Fruit fly (Drosophila melanogaster) whole organism, embryonic: ENCODE data around the gene CenB1A.

Experiments used
- Aef1 ChIP-seq: fragments of 200-800 bp; sonication (Bioruptor generic); IDR thresholded peaks from 3 replicates; pipeline ENCODE4 v1.3.6; 2022; ENCODE audit warnings: missing biosample characterization, missing genetic modification characterization
- Asciz ChIP-seq: fragments of 200-800 bp; sonication (Bioruptor generic); optimal IDR thresholded peaks from 2 replicates; lab custom pipeline; 2017; ENCODE audit warnings: missing biosample characterization, mild to moderate bottlenecking, missing genetic modification characterization, missing genetic modification reagents
- Blimp-1 ChIP-seq: fragments of 200-800 bp; sonication (Bioruptor generic); optimal IDR thresholded peaks from 3 replicates; lab custom pipeline; 2018; ENCODE audit warnings: missing biosample characterization, missing genetic modification characterization, mild to moderate bottlenecking, moderate library complexity, missing genetic modification reagents
- CG10321 ChIP-seq: fragments of 200-800 bp; sonication (Bioruptor generic); IDR thresholded peaks from 2 replicates; pipeline ENCODE4 v1.3.6; 2022; ENCODE audit warnings: missing biosample characterization, missing genetic modification characterization
- CG11456 ChIP-seq: fragments of 200-800 bp; sonication (Bioruptor generic); IDR thresholded peaks from 3 replicates; pipeline ENCODE4 v1.3.6; 2022; ENCODE audit warnings: missing biosample characterization, missing genetic modification characterization
- CG13775 ChIP-seq: fragments of 200-800 bp; sonication (Bioruptor generic); optimal IDR thresholded peaks from 3 replicates; lab custom pipeline; 2017; ENCODE audit warnings: missing biosample characterization, mild to moderate bottlenecking, missing genetic modification characterization
- CG15073 ChIP-seq: fragments of 200-800 bp; sonication (Bioruptor generic); optimal IDR thresholded peaks from 2 replicates; lab custom pipeline; 2016; ENCODE audit warnings: missing biosample characterization, missing genetic modification characterization
- CG18599 ChIP-seq: fragments of 200-800 bp; sonication (Bioruptor generic); optimal IDR thresholded peaks from 3 replicates; lab custom pipeline; 2017; ENCODE audit warnings: missing biosample characterization, missing genetic modification characterization, mild to moderate bottlenecking, moderate library complexity, missing genetic modification reagents
- CG31388 ChIP-seq: fragments of 200-800 bp; sonication (Bioruptor generic); optimal IDR thresholded peaks from 2 replicates; lab custom pipeline; 2016; ENCODE audit warnings: missing biosample characterization, missing genetic modification characterization
- CG32532 ChIP-seq: fragments of 200-800 bp; sonication (Bioruptor generic); IDR thresholded peaks from 2 replicates; pipeline ENCODE4 v1.3.6; 2022; ENCODE audit warnings: missing biosample characterization, missing genetic modification characterization
- CG4707 ChIP-seq: fragments of 200-800 bp; sonication (Bioruptor generic); optimal IDR thresholded peaks from 2 replicates; lab custom pipeline; 2018; ENCODE audit warnings: missing biosample characterization, mild to moderate bottlenecking, missing genetic modification characterization, moderate library complexity
- CG5953 ChIP-seq: fragments of 200-800 bp; sonication (Bioruptor generic); IDR thresholded peaks from 2 replicates; pipeline ENCODE4 v1.3.6; 2022; ENCODE audit warnings: missing biosample characterization, missing genetic modification characterization
- CG6765 ChIP-seq: fragments of 200-800 bp; sonication (Bioruptor generic); optimal IDR thresholded peaks from 3 replicates; lab custom pipeline; 2017; ENCODE audit warnings: missing biosample characterization, mild to moderate bottlenecking, missing genetic modification characterization
- CG7987 ChIP-seq: fragments of 200-800 bp; sonication (Bioruptor generic); optimal IDR thresholded peaks from 2 replicates; lab custom pipeline; 2018; ENCODE audit warnings: missing biosample characterization, mild to moderate bottlenecking, missing genetic modification characterization, moderate library complexity
- CG8478 ChIP-seq: fragments of >200 bp; optimal IDR thresholded peaks from 2 replicates; lab custom pipeline; 2018
- CkIIα-i1 ChIP-seq: fragments of 200-800 bp; sonication (Bioruptor generic); IDR thresholded peaks from 2 replicates; pipeline ENCODE4 v1.3.6; 2022; ENCODE audit warnings: missing biosample characterization, missing genetic modification characterization
- CrebB ChIP-seq: fragments of 200-800 bp; sonication (Bioruptor generic); optimal IDR thresholded peaks from 3 replicates; lab custom pipeline; 2018; ENCODE audit warnings: missing biosample characterization, mild to moderate bottlenecking, missing genetic modification characterization
- Ets65A ChIP-seq: fragments of 200-800 bp; sonication (Bioruptor generic); peaks from one replicate; lab custom pipeline; 2016; ENCODE audit warnings: missing biosample characterization, missing genetic modification characterization
- Ets97D ChIP-seq: fragments of 200-800 bp; sonication (Bioruptor generic); optimal IDR thresholded peaks from 3 replicates; lab custom pipeline; 2016; ENCODE audit warnings: missing biosample characterization, missing genetic modification characterization
- Hr51 ChIP-seq, 2 experiments: fragments of 200-800 bp; sonication (Bioruptor generic); optimal IDR thresholded peaks; 2 replicates in 1 of 2; 3 replicates in 1 of 2; lab custom pipeline; 2016 to 2018; ENCODE audit warnings: missing biosample characterization in 2 of 2, missing genetic modification characterization in 2 of 2, mild to moderate bottlenecking in 1 of 2, moderate library complexity in 1 of 2
- Jarid2 ChIP-seq: fragments of 200-800 bp; sonication (Bioruptor generic); optimal IDR thresholded peaks from 3 replicates; lab custom pipeline; 2017; ENCODE audit warnings: mild to moderate bottlenecking, missing biosample characterization, missing genetic modification reagents, missing genetic modification characterization
- Nf-YB ChIP-seq: fragments of 200-800 bp; sonication (Bioruptor generic); optimal IDR thresholded peaks from 3 replicates; lab custom pipeline; 2019; ENCODE audit warnings: missing biosample characterization, mild to moderate bottlenecking, missing genetic modification characterization, moderate library complexity
- Sox100B ChIP-seq: fragments of 200-800 bp; sonication (Bioruptor generic); optimal IDR thresholded peaks from 3 replicates; lab custom pipeline; 2018; ENCODE audit warnings: missing biosample characterization, mild to moderate bottlenecking, missing genetic modification characterization
- Usf ChIP-seq: fragments of 200-800 bp; sonication (Bioruptor generic); optimal IDR thresholded peaks from 2 replicates; lab custom pipeline; 2017; ENCODE audit warnings: missing genotype, missing biosample characterization, missing genetic modification characterization
- Vsx1 ChIP-seq: fragments of 200-800 bp; sonication (Bioruptor generic); optimal IDR thresholded peaks from 2 replicates; lab custom pipeline; 2017; ENCODE audit warnings: missing biosample characterization, mild to moderate bottlenecking, missing genetic modification characterization, missing genetic modification reagents
- abd-A ChIP-seq: fragments of 200-800 bp; sonication (Bioruptor generic); optimal IDR thresholded peaks from 3 replicates; lab custom pipeline; 2019; ENCODE audit warnings: missing biosample characterization, mild to moderate bottlenecking, missing genetic modification characterization, moderate library complexity
- bowl ChIP-seq: fragments of 200-800 bp; sonication (Bioruptor generic); IDR thresholded peaks from 2 replicates; pipeline ENCODE4 v1.3.6; 2022; ENCODE audit warnings: missing biosample characterization, missing genetic modification characterization
- ci ChIP-seq: fragments of 200-800 bp; sonication (Bioruptor generic); IDR thresholded peaks from 3 replicates; pipeline ENCODE4 v1.3.6; 2022; ENCODE audit warnings: missing biosample characterization, missing genetic modification characterization
- dati ChIP-seq: fragments of 200-800 bp; sonication (Bioruptor generic); IDR thresholded peaks from 2 replicates; pipeline ENCODE4 v1.3.6; 2022; ENCODE audit warnings: missing biosample characterization, missing genetic modification characterization
- fd102C ChIP-seq: fragments of 200-800 bp; sonication (Bioruptor generic); optimal IDR thresholded peaks from 2 replicates; lab custom pipeline; 2018; ENCODE audit warnings: missing biosample characterization, mild to moderate bottlenecking, missing genetic modification characterization, moderate library complexity
- h ChIP-seq: fragments of >200 bp; optimal IDR thresholded peaks from 2 replicates; lab custom pipeline; 2017
- hth ChIP-seq: fragments of >200 bp; optimal IDR thresholded peaks from 2 replicates; lab custom pipeline; 2017; ENCODE audit warnings: inconsistent platforms
- jigr1 ChIP-seq: fragments of 200-800 bp; sonication (Bioruptor generic); IDR thresholded peaks from 3 replicates; pipeline ENCODE4 v1.3.6; 2022; ENCODE audit warnings: missing biosample characterization, missing genetic modification characterization
- lab ChIP-seq: fragments of 200-800 bp; sonication (Bioruptor generic); optimal IDR thresholded peaks from 3 replicates; lab custom pipeline; 2017; ENCODE audit warnings: missing biosample characterization, missing genetic modification characterization, mild to moderate bottlenecking, moderate library complexity, missing genetic modification reagents
- lilli ChIP-seq: fragments of 200-800 bp; sonication (Bioruptor generic); optimal IDR thresholded peaks from 3 replicates; lab custom pipeline; 2016; ENCODE audit warnings: missing biosample characterization, missing genetic modification characterization
- lov ChIP-seq, 2 experiments: fragments of 200-800 bp in 1 of 2; fragments of >200 bp in 1 of 2; sonication (Bioruptor generic) in 1 of 2; IDR thresholded peaks in 1 of 2; optimal IDR thresholded peaks in 1 of 2; 2 replicates in 1 of 2; 3 replicates in 1 of 2; pipeline versions ENCODE4 v1.3.6 to Lab custom; 2017 to 2022; ENCODE audit warnings: missing biosample characterization in 1 of 2, missing genetic modification characterization in 1 of 2
- org-1 ChIP-seq: fragments of 200-800 bp; sonication (Bioruptor generic); optimal IDR thresholded peaks from 2 replicates; lab custom pipeline; 2017; ENCODE audit warnings: missing biosample characterization, missing genetic modification characterization
- phol ChIP-seq: fragments of 200-800 bp; sonication (Bioruptor generic); optimal IDR thresholded peaks from 3 replicates; lab custom pipeline; 2018; ENCODE audit warnings: missing biosample characterization, mild to moderate bottlenecking, missing genetic modification characterization, moderate library complexity
- pzg ChIP-seq: fragments of 200-800 bp; sonication (Bioruptor generic); optimal IDR thresholded peaks from 3 replicates; lab custom pipeline; 2018; ENCODE audit warnings: missing biosample characterization, mild to moderate bottlenecking, missing genetic modification characterization, moderate library complexity
- rib ChIP-seq: fragments of 200-800 bp; sonication (Bioruptor generic); IDR thresholded peaks from 2 replicates; pipeline ENCODE4 v1.3.6; 2022; ENCODE audit warnings: missing biosample characterization, missing genetic modification characterization
- ro ChIP-seq: fragments of 200-800 bp; sonication (Bioruptor generic); IDR thresholded peaks from 2 replicates; pipeline ENCODE4 v1.3.6; 2022; ENCODE audit warnings: missing biosample characterization, missing genetic modification characterization
- row ChIP-seq: fragments of 200-800 bp; sonication (Bioruptor generic); IDR thresholded peaks from 3 replicates; pipeline ENCODE4 v1.3.6; 2022; ENCODE audit warnings: missing biosample characterization, missing genetic modification characterization
- scrt ChIP-seq: fragments of 200-800 bp; sonication (Bioruptor generic); optimal IDR thresholded peaks from 2 replicates; lab custom pipeline; 2018; ENCODE audit warnings: missing biosample characterization, mild to moderate bottlenecking, missing genetic modification characterization, moderate library complexity
- sd ChIP-seq: fragments of 200-800 bp; sonication (Bioruptor generic); optimal IDR thresholded peaks from 3 replicates; lab custom pipeline; 2018; ENCODE audit warnings: missing biosample characterization, mild to moderate bottlenecking, missing genetic modification characterization, moderate library complexity
- slbo ChIP-seq: fragments of 200-800 bp; sonication (Bioruptor generic); IDR thresholded peaks from 2 replicates; pipeline ENCODE4 v1.3.6; 2022; ENCODE audit warnings: missing biosample characterization, missing genetic modification characterization
- stc ChIP-seq: fragments of 200-800 bp; sonication (Bioruptor generic); IDR thresholded peaks from 2 replicates; pipeline ENCODE4 v1.3.6; 2022; ENCODE audit warnings: missing biosample characterization, missing genetic modification characterization

The CenB1A gene

dm6 chr3R:23074480-23074879 lies 43.7 kb upstream of the CenB1A start:
- TF ChIP-seq CG10321 (GFP tag; lab: Robert Waterston, UW), result peak; percentile 67
- TF ChIP-seq Usf, result no peak
- no peak for TF ChIP-seq fd102C (GFP tag; lab: Kevin White, UChicago)
- TF ChIP-seq CG11456 (GFP tag; lab: Robert Waterston, UW), result no peak
- no peak for TF ChIP-seq Asciz
- no peak for TF ChIP-seq CG7987 (GFP tag; lab: Kevin White, UChicago)
- TF ChIP-seq bowl (GFP tag; lab: Robert Waterston, UW), result no peak
- TF ChIP-seq CG4707 (GFP tag; lab: Kevin White, UChicago), result no peak
- peak; percentile 77 for TF ChIP-seq Blimp-1
- TF ChIP-seq, all 482 proteins: peak for 2

- TF ChIP-seq lilli (GFP tag; lab: Kevin White, UChicago), result no peak
- 0 out of 3 replicates have a peak, but pooled peaks have one; percentile 22 for TF ChIP-seq row (GFP tag; lab: Robert Waterston, UW)
- peak; percentile 90 for TF ChIP-seq Ets65A (GFP tag; lab: Kevin White, UChicago)
- TF ChIP-seq, all 482 proteins: peak for 2
Observed at dm6 chr3R:23081265-23081664, 36.9 kb upstream of the CenB1A start.

- TF ChIP-seq abd-A (tag; lab: Kevin White, UChicago) (peak; percentile 95), Ets65A (GFP tag; lab: Kevin White, UChicago) (peak; percentile 43), lov (optimal IDR thresholded peaks at IDR 0.05; lab: Kevin White, UChicago) (no peak), lov (GFP tag; IDR thresholded peaks at IDR 0.05; lab: Robert Waterston, UW) (0 out of 3 replicates have a peak, but pooled peaks have one; percentile 33), Hr51 (GFP tag; optimal IDR thresholded peaks at IDR 0.05; lab: Kevin White, UChicago) (peak in 1 of 2 experiments; percentile 7), Ets97D (peak; percentile 61), CG5953 (GFP tag; lab: Robert Waterston, UW) (no peak), ci (GFP tag; lab: Robert Waterston, UW) (0 out of 3 replicates have a peak, but pooled peaks have one; percentile 44), jigr1 (GFP tag; lab: Robert Waterston, UW) (no peak), CrebB (tag; lab: Kevin White, UChicago) (no peak), CG6765 (GFP tag; lab: Kevin White, UChicago) (no peak), CG18599 (GFP tag; lab: Kevin White, UChicago) (peak; percentile 25), stc (no peak), phol (tag; lab: Kevin White, UChicago) (peak; percentile 55), scrt (GFP tag; lab: Kevin White, UChicago) (peak; percentile 17), lab (GFP tag; lab: Kevin White, UChicago) (peak; percentile 3), Aef1 (GFP tag; lab: Robert Waterston, UW) (no peak)
Observed at dm6 chr3R:23088252-23088651, 29.9 kb upstream of the CenB1A start.

- TF ChIP-seq CG13775 (no peak), slbo (GFP tag; lab: Robert Waterston, UW) (no peak), CG31388 (GFP tag; lab: Kevin White, UChicago) (no peak), CG18599 (GFP tag; lab: Kevin White, UChicago) (no peak), h (no peak), hth (lab: Kevin White, UChicago) (no peak), Nf-YB (GFP tag; lab: Kevin White, UChicago) (no peak), pzg (GFP tag; lab: Kevin White, UChicago) (peak; percentile 17), ro (GFP tag; lab: Robert Waterston, UW) (no peak), Vsx1 (peak; percentile 54), CG32532 (GFP tag; lab: Robert Waterston, UW) (no peak), sd (tag; lab: Kevin White, UChicago) (peak; percentile 33), dati (no peak), CkIIα-i1 (GFP tag; lab: Robert Waterston, UW) (no peak), CG15073 (GFP tag; lab: Kevin White, UChicago) (no peak), Sox100B (GFP tag; lab: Kevin White, UChicago) (no peak), rib (GFP tag; lab: Robert Waterston, UW) (no peak), Jarid2 (no peak), CG8478 (lab: Kevin White, UChicago) (no peak), org-1 (GFP tag; lab: Kevin White, UChicago) (no peak)
Observed at dm6 chr3R:23091586-23092228, 26.5 kb upstream of the CenB1A start, which contains the start of the genes CG17110 and CG6726. Gene CG17110 (plus strand): TSS chr3R:23091724. Gene CG6726 (plus strand): TSS chr3R:23091724.
